Fruit fly (Drosophila melanogaster) whole organism, wandering third instar larva: Measurements from ENCODE around the gene CG7988.

ENCODE experiments used
- Abd-B ChIP-seq: fragments of >200 bp; optimal IDR thresholded peaks from 2 replicates; lab custom pipeline; 2017; ENCODE audit warnings: missing biosample characterization, missing genetic modification characterization
- CG32264 ChIP-seq: fragments of 200-800 bp; sonication (Bioruptor generic); optimal IDR thresholded peaks from 2 replicates; lab custom pipeline; 2016; ENCODE audit warnings: missing biosample characterization, missing genetic modification characterization
- CG9705 ChIP-seq: fragments of 200-800 bp; sonication (Bioruptor generic); optimal IDR thresholded peaks from 2 replicates; lab custom pipeline; 2018; ENCODE audit warnings: missing biosample characterization, mild to moderate bottlenecking, missing genetic modification characterization
- CrebA ChIP-seq: fragments of 200-800 bp; sonication (Bioruptor generic); optimal IDR thresholded peaks from 2 replicates; lab custom pipeline; 2016; ENCODE audit warnings: missing biosample characterization, mild to moderate bottlenecking, missing genetic modification characterization, borderline replicate concordance
- Dfd ChIP-seq: fragments of >200 bp; optimal IDR thresholded peaks from 2 replicates; lab custom pipeline; 2017; ENCODE audit warnings: missing biosample characterization, missing genetic modification characterization
- Dif ChIP-seq: fragments of 200-275, 200-300 bp; sonication (Bioruptor generic); optimal IDR thresholded peaks from 2 replicates; lab custom pipeline; 2018; ENCODE audit warnings: missing biosample characterization, missing genetic modification characterization; ENCODE audit not compliant: partially characterized antibody
- GATAd ChIP-seq: sonication (Bioruptor generic); optimal IDR thresholded peaks from 2 replicates; lab custom pipeline; 2016; ENCODE audit warnings: missing biosample characterization, missing genetic modification characterization
- HLH106 ChIP-seq: fragments of 200-800 bp; optimal IDR thresholded peaks from 3 replicates; lab custom pipeline; 2019; ENCODE audit warnings: missing biosample characterization, mild to moderate bottlenecking, missing genetic modification characterization, moderate library complexity
- Hnf4 ChIP-seq: fragments of 200-800 bp; sonication (Bioruptor generic); optimal IDR thresholded peaks from 2 replicates; lab custom pipeline; 2016; ENCODE audit warnings: missing biosample characterization, mild to moderate bottlenecking, missing genetic modification characterization
- Hr78 ChIP-seq: fragments of >200 bp; optimal IDR thresholded peaks from 2 replicates; lab custom pipeline; 2017; ENCODE audit warnings: missing biosample characterization, missing genetic modification characterization
- Hr83 ChIP-seq: fragments of 200-300 bp; sonication (Bioruptor generic); optimal IDR thresholded peaks from 2 replicates; lab custom pipeline; 2016; ENCODE audit warnings: missing biosample characterization, mild to moderate bottlenecking, missing genetic modification characterization, moderate library complexity; ENCODE audit not compliant: poor library complexity, severe bottlenecking
- Jra ChIP-seq: sonication (Bioruptor generic); optimal IDR thresholded peaks from 2 replicates; lab custom pipeline; 2016; ENCODE audit warnings: missing biosample characterization, missing genetic modification characterization
- Mio ChIP-seq: sonication (Bioruptor generic); optimal IDR thresholded peaks from 2 replicates; lab custom pipeline; 2016; ENCODE audit warnings: missing biosample characterization, missing genetic modification characterization
- Myc ChIP-seq: fragments of >200 bp; optimal IDR thresholded peaks from 2 replicates; lab custom pipeline; 2017
- N ChIP-seq: fragments of >200 bp; optimal IDR thresholded peaks from 2 replicates; lab custom pipeline; 2018; ENCODE audit warnings: missing biosample characterization, missing external identifiers, missing genetic modification characterization
- OdsH ChIP-seq: fragments of 200-800 bp; sonication (Bioruptor generic); optimal IDR thresholded peaks from 2 replicates; lab custom pipeline; 2016; ENCODE audit warnings: missing biosample characterization, mild to moderate bottlenecking, missing genetic modification characterization
- Rel ChIP-seq, 2 experiments: fragments of 200-800 bp; sonication (Bioruptor generic) in 1 of 2; optimal IDR thresholded peaks; 2 replicates in 1 of 2; 3 replicates in 1 of 2; lab custom pipeline; 2016 to 2019; ENCODE audit warnings: mild to moderate bottlenecking in 2 of 2, missing biosample characterization in 2 of 2, missing genetic modification characterization in 2 of 2, moderate library complexity in 1 of 2
- Sp1 ChIP-seq: fragments of 200-800 bp; sonication (Bioruptor generic); optimal IDR thresholded peaks from 3 replicates; lab custom pipeline; 2019; ENCODE audit warnings: missing biosample characterization, mild to moderate bottlenecking, missing genetic modification characterization, moderate library complexity
- Vsx2 ChIP-seq: fragments of 200-300, 225-300 bp; sonication (Bioruptor generic); optimal IDR thresholded peaks from 2 replicates; lab custom pipeline; 2018; ENCODE audit warnings: missing biosample characterization, missing genetic modification characterization; ENCODE audit not compliant: partially characterized antibody
- br ChIP-seq: fragments of 200-800 bp; sonication (Bioruptor generic); optimal IDR thresholded peaks from 2 replicates; lab custom pipeline; 2016; ENCODE audit warnings: missing biosample characterization, missing genetic modification characterization
- brk ChIP-seq: fragments of 200-800 bp; sonication (Bioruptor generic); optimal IDR thresholded peaks from 2 replicates; lab custom pipeline; 2016; ENCODE audit warnings: missing biosample characterization, mild to moderate bottlenecking, missing genetic modification characterization
- dl ChIP-seq, 2 experiments: fragments of 175-275, 200-275 bp in 1 of 2; fragments of 200-275 bp in 1 of 2; sonication (Bioruptor generic); optimal IDR thresholded peaks; lab custom pipeline; 2018; ENCODE audit warnings: mild to moderate bottlenecking in 2 of 2, missing biosample characterization in 2 of 2, missing genetic modification characterization in 2 of 2, moderate library complexity in 2 of 2; ENCODE audit not compliant: partially characterized antibody in 2 of 2, insufficient read depth in 1 of 2
- dmrt93B ChIP-seq: fragments of 200-800 bp; sonication (Bioruptor generic); optimal IDR thresholded peaks from 2 replicates; lab custom pipeline; 2018; ENCODE audit warnings: missing biosample characterization, mild to moderate bottlenecking, missing genetic modification characterization
- dsf ChIP-seq: sonication (Bioruptor generic); optimal IDR thresholded peaks from 2 replicates; lab custom pipeline; 2016; ENCODE audit warnings: missing biosample characterization, missing genetic modification characterization, borderline replicate concordance
- ey ChIP-seq: fragments of 200-800 bp; sonication (Bioruptor generic); optimal IDR thresholded peaks from 2 replicates; lab custom pipeline; 2016; ENCODE audit warnings: missing biosample characterization, missing genetic modification characterization
- foxo ChIP-seq, 2 experiments: fragments of 200-800 bp; sonication (Bioruptor generic); optimal IDR thresholded peaks; 2 replicates in 1 of 2; 3 replicates in 1 of 2; lab custom pipeline; 2016 to 2017; ENCODE audit warnings: missing biosample characterization in 2 of 2, missing genetic modification characterization in 2 of 2
- fru ChIP-seq: fragments of 200-800 bp; sonication (Bioruptor generic); optimal IDR thresholded peaks from 3 replicates; lab custom pipeline; 2016; ENCODE audit warnings: missing biosample characterization, mild to moderate bottlenecking, missing genetic modification characterization
- h ChIP-seq: fragments of 200-800 bp; sonication (Bioruptor generic); optimal IDR thresholded peaks from 3 replicates; lab custom pipeline; 2016; ENCODE audit warnings: missing biosample characterization, mild to moderate bottlenecking, missing genetic modification characterization
- jim ChIP-seq: fragments of 175-275, 200-325 bp; sonication (Bioruptor generic); optimal IDR thresholded peaks from 2 replicates; lab custom pipeline; 2016; ENCODE audit warnings: missing biosample characterization, mild to moderate bottlenecking, missing genetic modification characterization
- lola ChIP-seq: fragments of >200 bp; optimal IDR thresholded peaks from 2 replicates; lab custom pipeline; 2017; ENCODE audit warnings: missing biosample characterization, missing genetic modification characterization
- pan ChIP-seq: fragments of >200 bp; optimal IDR thresholded peaks from 2 replicates; lab custom pipeline; 2017
- psq ChIP-seq: fragments of 200-800 bp; sonication (Bioruptor generic); optimal IDR thresholded peaks from 3 replicates; lab custom pipeline; 2017; ENCODE audit warnings: missing biosample characterization, mild to moderate bottlenecking, missing genetic modification characterization, moderate library complexity
- rgr ChIP-seq: fragments of 200-800 bp; sonication (Bioruptor generic); optimal IDR thresholded peaks from 3 replicates; lab custom pipeline; 2016; ENCODE audit warnings: missing biosample characterization, mild to moderate bottlenecking, missing genetic modification characterization
- sage ChIP-seq: fragments of 200-800 bp; sonication (Bioruptor generic); optimal IDR thresholded peaks from 2 replicates; lab custom pipeline; 2016; ENCODE audit warnings: missing biosample characterization, mild to moderate bottlenecking, missing genetic modification characterization
- sv ChIP-seq: fragments of 200-800 bp; sonication (Bioruptor generic); optimal IDR thresholded peaks from 3 replicates; lab custom pipeline; 2016; ENCODE audit warnings: missing biosample characterization, missing genetic modification characterization
- tai ChIP-seq: sonication (Bioruptor generic); optimal IDR thresholded peaks from 2 replicates; lab custom pipeline; 2016; ENCODE audit warnings: missing biosample characterization, missing genetic modification characterization
- usp ChIP-seq: fragments of >200 bp; optimal IDR thresholded peaks from 2 replicates; lab custom pipeline; 2017; ENCODE audit warnings: missing biosample characterization, missing genetic modification characterization
- woc ChIP-seq: sonication (Bioruptor generic); optimal IDR thresholded peaks from 2 replicates; lab custom pipeline; 2016; ENCODE audit warnings: missing biosample characterization, mild to moderate bottlenecking, missing genetic modification characterization

Gene CG7988

dm6 chr3R:18171983-18172967 is 48.1 kb upstream of the CG7988 start:
- TF ChIP-seq Sp1 (GFP tag; lab: Kevin White, UChicago) (no peak), dl (GFP tag; optimal IDR thresholded peaks at IDR 0.05; lab: Kevin White, UChicago; ENCODE audit: insufficient read depth in 1 of 2, partially characterized antibody in 2 of 2) (no peak), lola (GFP tag; lab: Kevin White, UChicago) (no peak), Dfd (GFP tag; lab: Kevin White, UChicago) (no peak), Mio (GFP tag; lab: Kevin White, UChicago) (no peak), pan (lab: Kevin White, UChicago) (no peak), foxo (GFP tag; optimal IDR thresholded peaks at IDR 0.05; lab: Kevin White, UChicago) (peak in 1 of 2 experiments; percentile 77), brk (no peak), Myc (lab: Kevin White, UChicago) (no peak), jim (GFP tag; lab: Kevin White, UChicago) (no peak), HLH106 (tag; lab: Kevin White, UChicago) (peak; percentile 73), sage (no peak), h (GFP tag; lab: Kevin White, UChicago) (peak; percentile 78), Abd-B (GFP tag; lab: Kevin White, UChicago) (no peak), Hnf4 (no peak), sv (peak; percentile 93), CG32264 (peak; percentile 7), CG9705 (peak; percentile 65), br (GFP tag; lab: Kevin White, UChicago) (peak; percentile 68), CrebA (GFP tag; lab: Kevin White, UChicago) (no peak), OdsH (peak; percentile 78), Hr83 (GFP tag; lab: Kevin White, UChicago) (no peak), dmrt93B (peak; percentile 51), Vsx2 (no peak), psq (no peak), ey (peak; percentile 78), rgr (GFP tag; lab: Kevin White, UChicago) (no peak), fru (GFP tag; lab: Kevin White, UChicago) (peak; percentile 82), Dif (GFP tag; lab: Kevin White, UChicago) (no peak), GATAd (GFP tag; lab: Kevin White, UChicago) (no peak), Rel (GFP tag; optimal IDR thresholded peaks at IDR 0.05; lab: Kevin White, UChicago) (no peak), Rel (tag; optimal IDR thresholded peaks at IDR 0.05; lab: Kevin White, UChicago) (no peak), N (no peak), Hr78 (GFP tag; lab: Kevin White, UChicago) (no peak), usp (GFP tag; lab: Kevin White, UChicago) (no peak), dsf (GFP tag; lab: Kevin White, UChicago) (no peak), woc (GFP tag; lab: Kevin White, UChicago) (peak; percentile 50), tai (GFP tag; lab: Kevin White, UChicago) (no peak), Jra (GFP tag; lab: Kevin White, UChicago) (no peak)

- no peak for TF ChIP-seq brk
- no peak for TF ChIP-seq woc (GFP tag; lab: Kevin White, UChicago)
- TF ChIP-seq Dif (GFP tag; lab: Kevin White, UChicago), result peak; percentile 12
- no peak for TF ChIP-seq Dfd (GFP tag; lab: Kevin White, UChicago)
- TF ChIP-seq dsf (GFP tag; lab: Kevin White, UChicago), result no peak
These were observed 37.1 kb upstream of the CG7988 start, which contains the start of gene cdm for dm6 chr3R:18183244-18183643. Gene cdm, minus strand, starts transcription at chr3R:18183479.
